Worm (Caenorhabditis elegans) whole organism, early embryonic: ENCODE measurements around the gene viro-2.

Experiments
- aly-1 ChIP-seq: sonication (generic microtip); optimal IDR thresholded peaks from 2 replicates; lab custom pipeline; 2016; ENCODE audit warnings: missing genetic modification characterization, missing compliant biosample characterization
- flt-1 ChIP-seq: fragments of 200-800 bp; sonication (Bioruptor generic); IDR thresholded peaks from 2 replicates; pipeline ENCODE4 v1.3.6; 2022; ENCODE audit warnings: missing genetic modification characterization, missing compliant biosample characterization
- tra-4 ChIP-seq: sonication (generic microtip); optimal IDR thresholded peaks from 2 replicates; lab custom pipeline; 2017; ENCODE audit warnings: missing genetic modification characterization, missing compliant biosample characterization

ce11 chrIII:7124364-7124763 is 4.3 kb upstream of the viro-2 start, which contains the start of gene B0280.2:
- TF ChIP-seq flt-1 (GFP tag; lab: Robert Waterston, UW), result no peak
- TF ChIP-seq aly-1 (tag; lab: Kevin White, UChicago), result no peak
- no peak for TF ChIP-seq tra-4 (tag; lab: Kevin White, UChicago)
